Fruit fly (Drosophila melanogaster) whole organism, embryonic: ENCODE data around the gene caz.

Experiments
- CG10321 ChIP-seq: fragments of 200-800 bp; sonication (Bioruptor generic); IDR thresholded peaks from 2 replicates; pipeline ENCODE4 v1.3.6; 2022; ENCODE audit warnings: missing biosample characterization, missing genetic modification characterization
- CG11695 ChIP-seq: fragments of 200-800 bp; sonication (Bioruptor generic); IDR thresholded peaks from 3 replicates; pipeline ENCODE4 v1.3.6; 2022; ENCODE audit warnings: missing biosample characterization, missing genetic modification characterization
- CG12104 ChIP-seq: fragments of 200-800 bp; sonication (Bioruptor generic); optimal IDR thresholded peaks from 3 replicates; lab custom pipeline; 2016; ENCODE audit warnings: missing biosample characterization, missing genetic modification characterization
- Eip74EF ChIP-seq, 2 experiments: fragments of 200-800 bp in 1 of 2; fragments of >200 bp in 1 of 2; sonication (Bioruptor generic) in 1 of 2; optimal IDR thresholded peaks; 2 replicates each; lab custom pipeline; 2017 to 2019; ENCODE audit warnings: missing biosample characterization in 2 of 2, missing genetic modification characterization in 2 of 2, mild to moderate bottlenecking in 1 of 2, moderate library complexity in 1 of 2
- NC2α ChIP-seq: fragments of 200-800 bp; sonication (Bioruptor generic); optimal IDR thresholded peaks from 2 replicates; lab custom pipeline; 2016; ENCODE audit warnings: missing biosample characterization, missing genetic modification characterization
- Ssrp ChIP-seq: fragments of 200-800 bp; sonication (Bioruptor generic); optimal IDR thresholded peaks from 2 replicates; lab custom pipeline; 2018; ENCODE audit warnings: missing biosample characterization, mild to moderate bottlenecking, missing genetic modification characterization, moderate library complexity
- kah ChIP-seq: fragments of 200-800 bp; sonication (Bioruptor generic); optimal IDR thresholded peaks from 2 replicates; lab custom pipeline; 2018; ENCODE audit warnings: missing biosample characterization, mild to moderate bottlenecking, missing genetic modification characterization
- usp ChIP-seq: fragments of >200 bp; optimal IDR thresholded peaks from 2 replicates; lab custom pipeline; 2017; ENCODE audit warnings: missing biosample characterization, missing genetic modification characterization

dm6 chrX:16288999-16289398 lies 389 bp downstream of the caz start:
- TF ChIP-seq Eip74EF (GFP tag; optimal IDR thresholded peaks at IDR 0.05; lab: Kevin White, UChicago) (no peak), usp (GFP tag; lab: Kevin White, UChicago) (no peak), CG10321 (no peak), CG12104 (GFP tag; lab: Kevin White, UChicago) (no peak), CG11695 (GFP tag; lab: Robert Waterston, UW) (no peak), Ssrp (no peak), kah (no peak), NC2α (no peak)
